Worm (Caenorhabditis elegans): ENCODE measurements around the gene tra-1.

ce11 chrIII:11221583-11222191 lies 26.7 kb upstream of the tra-1 start:
- no peak for TF ChIP-seq ztf-3 (GFP tag; optimal IDR thresholded peaks at IDR 0.05)
- TF ChIP-seq hmg-20 (GFP tag; IDR thresholded peaks at IDR 0.05), result no peak
- no peak for TF ChIP-seq pha-4 (tag; optimal IDR thresholded peaks at IDR 0.05)
- no peak for TF ChIP-seq unc-62 (GFP tag; optimal IDR thresholded peaks at IDR 0.05)
- TF ChIP-seq Y56A3A.18 (GFP tag; IDR thresholded peaks at IDR 0.05), result no peak
- TF ChIP-seq gei-17 (GFP tag; optimal IDR thresholded peaks at IDR 0.05), result no peak
- no peak for TF ChIP-seq atf-7 (tag; optimal IDR thresholded peaks at IDR 0.05)
- no peak for TF ChIP-seq ama-1 (optimal IDR thresholded peaks at IDR 0.05)
- TF ChIP-seq ama-1 (GFP tag; optimal IDR thresholded peaks at IDR 0.05), result no peak
- TF ChIP-seq B0035.1 (tag; optimal IDR thresholded peaks at IDR 0.05), result no peak
- TF ChIP-seq madf-6 (GFP tag; IDR thresholded peaks at IDR 0.05), result no peak
- TF ChIP-seq dox-1 (GFP tag; IDR thresholded peaks at IDR 0.05), result no peak
- TF ChIP-seq aptf-3 (GFP tag; IDR thresholded peaks at IDR 0.05), result no peak

All from whole organism, young adult.